Worm (Caenorhabditis elegans) whole organism, mixed stage, embryonic: ENCODE data around the gene srv-16.

Source experiments
- ceh-43 ChIP-seq: fragments of 200-800 bp; sonication (Bioruptor generic); optimal IDR thresholded peaks from 2 replicates; lab custom pipeline; 2018; ENCODE audit warnings: mild to moderate bottlenecking, missing genetic modification characterization, moderate library complexity, missing compliant biosample characterization
- hlh-1 ChIP-seq: fragments of 150-350 bp; optimal IDR thresholded peaks from 2 replicates; lab custom pipeline; 2014; ENCODE audit warnings: missing biosample characterization, missing genetic modification reagents, missing genetic modification characterization
- mls-2 ChIP-seq: sonication (generic microtip); optimal IDR thresholded peaks from 2 replicates; lab custom pipeline; 2016; ENCODE audit warnings: mild to moderate bottlenecking, missing genetic modification characterization, moderate library complexity, missing compliant biosample characterization

Gene srv-16

ce11 chrIV:15883922-15884321, 49.8 kb downstream of the srv-16 start, which contains the start of gene Y105C5B.3:
Gene Y105C5B.3 (plus strand): TSS chrIV:15884222.
- TF ChIP-seq hlh-1 (tag; lab: Kevin White, UChicago) (no peak), mls-2 (tag; lab: Kevin White, UChicago) (no peak), ceh-43 (GFP tag; lab: Kevin White, UChicago) (no peak)
